Worm (Caenorhabditis elegans): ENCODE measurements around the gene lis-1.

lis-1 gene

DNA sequence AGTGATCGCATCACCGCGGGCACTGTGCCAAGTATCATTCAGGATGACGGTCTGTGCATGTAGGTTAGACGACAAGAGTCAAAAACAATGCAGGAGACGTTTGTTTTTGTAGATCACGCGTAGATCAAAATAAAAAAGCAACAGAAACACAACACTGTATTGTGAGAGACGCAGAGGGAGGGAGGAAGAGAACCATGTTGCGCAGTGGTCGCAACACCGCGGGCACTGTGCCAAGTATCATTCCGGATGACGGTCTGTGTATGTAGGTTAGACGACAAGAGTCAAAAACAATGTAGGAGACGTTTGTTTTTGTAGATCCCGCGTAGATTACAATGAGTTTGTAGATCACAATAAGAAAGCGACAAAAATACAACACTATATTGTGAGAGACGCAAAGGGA, 42.5 kb upstream of the lis-1 start:
- peak; percentile 76 for TF ChIP-seq die-1 (tag; optimal IDR thresholded peaks at IDR 0.05)
- TF ChIP-seq somi-1 (GFP tag; optimal IDR thresholded peaks at IDR 0.05): no peak
- no peak for TF ChIP-seq ztf-22 (GFP tag; optimal IDR thresholded peaks at IDR 0.05)
- TF ChIP-seq efl-1 (GFP tag; optimal IDR thresholded peaks at IDR 0.05): peak; percentile 43
- TF ChIP-seq chd-7 (tag; optimal IDR thresholded peaks at IDR 0.05): no peak
- 0 out of 2 replicates have a peak, but pooled peaks have one; percentile 21 for TF ChIP-seq D2030.7 (GFP tag; IDR thresholded peaks at IDR 0.05)
- TF ChIP-seq athp-1 (tag; optimal IDR thresholded peaks at IDR 0.05): no peak
- TF ChIP-seq aptf-3 (GFP tag; IDR thresholded peaks at IDR 0.05): no peak
- TF ChIP-seq madf-6 (GFP tag; IDR thresholded peaks at IDR 0.05): peak; percentile 57
- TF ChIP-seq xnd-1 (tag; optimal IDR thresholded peaks at IDR 0.05): peak; percentile 34
- peak; percentile 3 for TF ChIP-seq lsl-1 (GFP tag; optimal IDR thresholded peaks at IDR 0.05)
- peak; percentile 59; the same call in 1 of the 2 replicates for TF ChIP-seq hmg-1.2 (GFP tag; IDR thresholded peaks at IDR 0.05)

ce11 chrIII:13411202-13411601, 34.7 kb upstream of the lis-1 start:
- TF ChIP-seq snpc-1.3 (tag; optimal IDR thresholded peaks at IDR 0.05; ENCODE audit: insufficient read depth) (peak; percentile 55), him-1 (tag; optimal IDR thresholded peaks at IDR 0.05) (peak; percentile 80), F23B12.7 (tag; optimal IDR thresholded peaks at IDR 0.05; ENCODE audit: insufficient read depth) (peak; percentile 22), die-1 (tag; optimal IDR thresholded peaks at IDR 0.05) (peak; percentile 75), snpc-3.4 (tag; optimal IDR thresholded peaks at IDR 0.05) (peak; percentile 47), ztf-18 (tag; optimal IDR thresholded peaks at IDR 0.05) (peak; percentile 51), F52B5.7 (tag; optimal IDR thresholded peaks at IDR 0.05) (peak; percentile 10), nhr-90 (tag; optimal IDR thresholded peaks at IDR 0.05) (peak; percentile 57), D2030.7 (GFP tag; IDR thresholded peaks at IDR 0.05) (peak; percentile 64), lir-1 (GFP tag; conservative IDR thresholded peaks at IDR 0.05) (no peak), B0261.1 (tag; optimal IDR thresholded peaks at IDR 0.05) (peak; percentile 65), snpc-4 (GFP tag; optimal IDR thresholded peaks at IDR 0.05) (peak; percentile 40), snpc-4 (tag; optimal IDR thresholded peaks at IDR 0.05) (no peak), lin-26 (GFP tag; IDR thresholded peaks at IDR 0.05) (peak; percentile 72; the same call in 1 of the 2 replicates), rec-8 (tag; optimal IDR thresholded peaks at IDR 0.05) (peak; percentile 31 to 43), bed-1 (GFP tag; IDR thresholded peaks at IDR 0.05) (no peak), hmg-1.2 (GFP tag; IDR thresholded peaks at IDR 0.05) (peak; percentile 42; the same call in 1 of the 2 replicates), F49E8.2 (tag; optimal IDR thresholded peaks at IDR 0.05; ENCODE audit: insufficient read depth) (peak; percentile 40), zim-3 (tag; optimal IDR thresholded peaks at IDR 0.05) (peak; percentile 78), attf-5 (GFP tag; optimal IDR thresholded peaks at IDR 0.05) (peak; percentile 40), C17E4.6 (GFP tag; IDR thresholded peaks at IDR 0.05) (no peak), egrh-3 (GFP tag; IDR thresholded peaks at IDR 0.05) (no peak), lsl-1 (GFP tag; optimal IDR thresholded peaks at IDR 0.05) (peak; percentile 11), rpc-1 (optimal IDR thresholded peaks at IDR 0.05) (peak; percentile 72), rpc-1 (tag; optimal IDR thresholded peaks at IDR 0.05) (peak; percentile 89), madf-6 (GFP tag; IDR thresholded peaks at IDR 0.05) (peak; percentile 52), lin-54 (GFP tag; optimal IDR thresholded peaks at IDR 0.05) (peak; percentile 22), athp-1 (tag; optimal IDR thresholded peaks at IDR 0.05) (peak; percentile 57), mes-4 (tag; optimal IDR thresholded peaks at IDR 0.05) (peak; percentile 61), tbp1 (GFP tag; optimal IDR thresholded peaks at IDR 0.05) (peak; percentile 85), egl-44 (GFP tag; IDR thresholded peaks at IDR 0.05) (0 out of 2 replicates have a peak, but pooled peaks have one; percentile 50), B0336.3 (GFP tag; IDR thresholded peaks at IDR 0.05) (no peak), snpc-1.1 (tag; optimal IDR thresholded peaks at IDR 0.05; ENCODE audit: insufficient read depth) (no peak), fkh-3 (tag; optimal IDR thresholded peaks at IDR 0.05) (peak; percentile 60), F55B11.4 (tag; optimal IDR thresholded peaks at IDR 0.05; ENCODE audit: borderline replicate concordance, insufficient read depth) (no peak), nhr-27 (tag; optimal IDR thresholded peaks at IDR 0.05) (no peak), dox-1 (GFP tag; IDR thresholded peaks at IDR 0.05) (peak; percentile 64), Y56A3A.18 (GFP tag; IDR thresholded peaks at IDR 0.05) (no peak), nhr-80 (tag; optimal IDR thresholded peaks at IDR 0.05) (peak; percentile 17), madf-10 (tag; optimal IDR thresholded peaks at IDR 0.05) (peak; percentile 9)
